Worm (Caenorhabditis elegans) whole organism, L4/young adult: ENCODE data around the gene F23F1.6.

Source experiments
- W03F9.2 ChIP-seq: fragments of 150-350 bp; optimal IDR thresholded peaks from 2 replicates; lab custom pipeline; 2014; ENCODE audit warnings: missing biosample characterization, missing genetic modification characterization
- dao-5 ChIP-seq: sonication (generic microtip); optimal IDR thresholded peaks from 2 replicates; lab custom pipeline; 2016; ENCODE audit warnings: missing genotype, missing genetic modification characterization, moderate library complexity, missing compliant biosample characterization
- him-1 ChIP-seq: sonication (generic microtip); optimal IDR thresholded peaks from 2 replicates; lab custom pipeline; 2016; ENCODE audit warnings: missing genotype, missing genetic modification reagents, missing genetic modification characterization, missing compliant biosample characterization

- TF ChIP-seq him-1 (tag; lab: Kevin White, UChicago) (no peak), W03F9.2 (tag; lab: Kevin White, UChicago) (no peak), dao-5 (tag; lab: Kevin White, UChicago) (no peak)
Measured at ce11 chrII:68757-69156, 31.6 kb upstream of the F23F1.6 start.
